Worm (Caenorhabditis elegans) whole organism, L1 larva: ENCODE measurements around the gene cest-31.

Source experiments
- C16A3.4 ChIP-seq: fragments of 150-350 bp; optimal IDR thresholded peaks from 2 replicates; lab custom pipeline; 2014; ENCODE audit warnings: missing biosample characterization, missing genetic modification characterization
- Y116A8C.19 ChIP-seq: sonication (generic microtip); optimal IDR thresholded peaks from 2 replicates; lab custom pipeline; 2016; ENCODE audit warnings: missing compliant biosample characterization, missing genetic modification characterization, borderline replicate concordance
- aha-1 ChIP-seq: fragments of 150-350 bp; optimal IDR thresholded peaks from 2 replicates; lab custom pipeline; 2014; ENCODE audit warnings: missing biosample characterization, missing genetic modification characterization
- blmp-1 ChIP-seq: fragments of 150-350 bp; optimal IDR thresholded peaks from 2 replicates; lab custom pipeline; 2014; ENCODE audit warnings: missing biosample characterization, missing genetic modification characterization
- ceh-82 ChIP-seq, 3 experiments: fragments of 150-350 bp in 1 of 3; sonication (generic microtip) in 2 of 3; optimal IDR thresholded peaks; 2 replicates each; lab custom pipeline; 2014 to 2017; ENCODE audit warnings: missing biosample characterization in 3 of 3, missing genetic modification characterization in 3 of 3
- ceh-88 ChIP-seq: fragments of 200-800 bp; sonication (Bioruptor generic); IDR thresholded peaks from 2 replicates; pipeline ENCODE4 v1.3.6; 2022; ENCODE audit warnings: missing genetic modification characterization, missing compliant biosample characterization
- ceh-90 ChIP-seq: sonication (generic microtip); optimal IDR thresholded peaks from 2 replicates; lab custom pipeline; 2016; ENCODE audit warnings: missing genetic modification characterization, missing compliant biosample characterization
- ces-1 ChIP-seq: fragments of 150-350 bp; optimal IDR thresholded peaks from 2 replicates; lab custom pipeline; 2014; ENCODE audit warnings: missing biosample characterization, missing genetic modification reagents, missing genetic modification characterization
- dpl-1 ChIP-seq, 3 experiments: fragments of 150-350 bp in 2 of 3; sonication (generic microtip) in 1 of 3; optimal IDR thresholded peaks; 2 replicates each; lab custom pipeline; 2014 to 2017; ENCODE audit warnings: missing biosample characterization in 3 of 3, missing genetic modification characterization in 3 of 3, missing genetic modification reagents in 3 of 3
- dsc-1 ChIP-seq: sonication (generic microtip); optimal IDR thresholded peaks from 2 replicates; lab custom pipeline; 2016; ENCODE audit warnings: mild to moderate bottlenecking, missing genetic modification characterization, missing compliant biosample characterization
- efl-1 ChIP-seq, 4 experiments: fragments of 150-350 bp; optimal IDR thresholded peaks in 3 of 4; peaks in 1 of 4; 1 replicate in 1 of 4; 2 replicates in 3 of 4; lab custom pipeline; 2014; ENCODE audit warnings: missing biosample characterization in 2 of 4, missing genetic modification characterization in 2 of 4, missing genetic modification reagents in 2 of 4
- efl-3 ChIP-seq: fragments of 200-800 bp; sonication (Bioruptor generic); optimal IDR thresholded peaks from 2 replicates; lab custom pipeline; 2018; ENCODE audit warnings: mild to moderate bottlenecking, missing genetic modification characterization, missing compliant biosample characterization
- egl-13 ChIP-seq: sonication (generic microtip); optimal IDR thresholded peaks from 2 replicates; lab custom pipeline; 2016; ENCODE audit warnings: missing genotype, missing genetic modification reagents, missing genetic modification characterization, missing compliant biosample characterization
- egl-27 ChIP-seq, 2 experiments: fragments of 150-350 bp in 1 of 2; sonication (generic microtip); optimal IDR thresholded peaks; 3 replicates each; lab custom pipeline; 2017 to 2018; ENCODE audit warnings: missing biosample characterization in 2 of 2, missing genetic modification characterization in 2 of 2, missing genetic modification reagents in 2 of 2
- fkh-10 ChIP-seq: sonication (generic microtip); optimal IDR thresholded peaks from 2 replicates; lab custom pipeline; 2017; ENCODE audit warnings: missing biosample characterization, missing genetic modification reagents, missing genetic modification characterization
- fkh-4 ChIP-seq: sonication (generic microtip); optimal IDR thresholded peaks from 2 replicates; lab custom pipeline; 2016; ENCODE audit warnings: missing compliant biosample characterization, missing genetic modification characterization, borderline replicate concordance
- fkh-8 ChIP-seq: sonication (generic microtip); optimal IDR thresholded peaks from 2 replicates; lab custom pipeline; 2016; ENCODE audit warnings: mild to moderate bottlenecking, missing genetic modification characterization, missing compliant biosample characterization
- fos-1 ChIP-seq: fragments of 150-350 bp; optimal IDR thresholded peaks from 2 replicates; lab custom pipeline; 2014; ENCODE audit warnings: missing biosample characterization, missing genetic modification characterization
- isw-1 ChIP-seq: fragments of 200-800 bp; sonication (Bioruptor generic); IDR thresholded peaks from 2 replicates; pipeline ENCODE4 v1.3.6; 2022; ENCODE audit warnings: missing genetic modification characterization, missing compliant biosample characterization
- lin-14 ChIP-seq: fragments of 200-800 bp; sonication (Bioruptor generic); optimal IDR thresholded peaks from 2 replicates; lab custom pipeline; 2018; ENCODE audit warnings: mild to moderate bottlenecking, missing genetic modification characterization, moderate library complexity, missing compliant biosample characterization
- lin-15B ChIP-seq: fragments of 150-350 bp; sonication (generic microtip); optimal IDR thresholded peaks from 3 replicates; lab custom pipeline; 2014; ENCODE audit warnings: missing biosample characterization, missing genetic modification characterization
- lin-35 ChIP-seq, 2 experiments: fragments of 150-350 bp; optimal IDR thresholded peaks; 2 replicates each; lab custom pipeline; 2014; ENCODE audit warnings: missing biosample characterization in 2 of 2, missing genetic modification characterization in 2 of 2, missing genetic modification reagents in 2 of 2
- lin-39 ChIP-seq: fragments of 150-350 bp; optimal IDR thresholded peaks from 2 replicates; lab custom pipeline; 2014; ENCODE audit warnings: missing biosample characterization, missing genetic modification reagents, missing genetic modification characterization
- lir-3 ChIP-seq: sonication (generic microtip); optimal IDR thresholded peaks from 2 replicates; lab custom pipeline; 2016; ENCODE audit warnings: mild to moderate bottlenecking, missing genetic modification characterization, moderate library complexity, missing compliant biosample characterization; ENCODE audit not compliant: poor library complexity
- lsy-2 ChIP-seq, 2 experiments: fragments of 150-350 bp; optimal IDR thresholded peaks; 2 replicates each; lab custom pipeline; 2014; ENCODE audit warnings: missing biosample characterization in 2 of 2, missing genetic modification characterization in 2 of 2
- mdl-1 ChIP-seq, 2 experiments: fragments of 150-350 bp; optimal IDR thresholded peaks; 2 replicates each; lab custom pipeline; 2014 to 2017; ENCODE audit warnings: missing biosample characterization in 2 of 2, missing genetic modification characterization in 2 of 2, inconsistent platforms in 1 of 2
- mef-2 ChIP-seq: fragments of 150-350 bp; optimal IDR thresholded peaks from 2 replicates; lab custom pipeline; 2014; ENCODE audit warnings: missing biosample characterization, missing genetic modification characterization
- mep-1 ChIP-seq: fragments of 150-350 bp; optimal IDR thresholded peaks from 2 replicates; lab custom pipeline; 2014; ENCODE audit warnings: missing biosample characterization, missing genetic modification characterization
- nhr-19 ChIP-seq: fragments of 200-800 bp; sonication (Bioruptor generic); conservative IDR thresholded peaks from 2 replicates; pipeline ENCODE4 v1.3.6; 2022; ENCODE audit warnings: missing genetic modification characterization, missing compliant biosample characterization
- nhr-20 ChIP-seq: sonication (generic microtip); optimal IDR thresholded peaks from 2 replicates; lab custom pipeline; 2016; ENCODE audit warnings: mild to moderate bottlenecking, missing genetic modification characterization, missing compliant biosample characterization
- nhr-28 ChIP-seq: fragments of 150-350 bp; optimal IDR thresholded peaks from 2 replicates; lab custom pipeline; 2014; ENCODE audit warnings: missing biosample characterization, missing genetic modification characterization
- nhr-47 ChIP-seq: sonication (generic microtip); optimal IDR thresholded peaks from 2 replicates; lab custom pipeline; 2016; ENCODE audit warnings: mild to moderate bottlenecking, missing genetic modification characterization, moderate library complexity, missing compliant biosample characterization
- nhr-71 ChIP-seq: sonication (generic microtip); optimal IDR thresholded peaks from 2 replicates; lab custom pipeline; 2016; ENCODE audit warnings: mild to moderate bottlenecking, missing genetic modification characterization, moderate library complexity, missing compliant biosample characterization
- nhr-84 ChIP-seq: sonication (generic microtip); optimal IDR thresholded peaks from 2 replicates; lab custom pipeline; 2017; ENCODE audit warnings: missing biosample characterization, missing genetic modification characterization
- pax-3 ChIP-seq: fragments of 200-800 bp; sonication (Bioruptor generic); optimal IDR thresholded peaks from 2 replicates; lab custom pipeline; 2018; ENCODE audit warnings: mild to moderate bottlenecking, missing genetic modification characterization, moderate library complexity, missing compliant biosample characterization
- pqm-1 ChIP-seq: sonication (generic microtip); optimal IDR thresholded peaks from 3 replicates; lab custom pipeline; 2017; ENCODE audit warnings: missing biosample characterization, missing genetic modification characterization
- rnt-1 ChIP-seq: sonication (generic microtip); optimal IDR thresholded peaks from 2 replicates; lab custom pipeline; 2016; ENCODE audit warnings: mild to moderate bottlenecking, missing genetic modification characterization, moderate library complexity, missing compliant biosample characterization
- skn-1 ChIP-seq: fragments of 150-350 bp; optimal IDR thresholded peaks from 2 replicates; lab custom pipeline; 2014; ENCODE audit warnings: missing biosample characterization, missing genetic modification characterization
- snpc-4 ChIP-seq: fragments of 150-350 bp; optimal IDR thresholded peaks from 2 replicates; lab custom pipeline; 2014; ENCODE audit warnings: missing biosample characterization, missing genetic modification characterization
- snu-23 ChIP-seq: sonication (generic microtip); optimal IDR thresholded peaks from 2 replicates; lab custom pipeline; 2016; ENCODE audit warnings: missing genetic modification characterization, missing compliant biosample characterization
- sptf-1 ChIP-seq: fragments of 150-350 bp; optimal IDR thresholded peaks from 2 replicates; lab custom pipeline; 2014; ENCODE audit warnings: missing biosample characterization, missing genetic modification characterization
- sup-37 ChIP-seq: fragments of 200-800 bp; sonication (Bioruptor generic); optimal IDR thresholded peaks from 2 replicates; lab custom pipeline; 2018; ENCODE audit warnings: mild to moderate bottlenecking, missing genetic modification characterization, missing compliant biosample characterization
- swsn-7 ChIP-seq: sonication (generic microtip); optimal IDR thresholded peaks from 2 replicates; lab custom pipeline; 2016; ENCODE audit warnings: missing genetic modification characterization, missing compliant biosample characterization
- tbx-2 ChIP-seq: sonication (generic microtip); optimal IDR thresholded peaks from 2 replicates; lab custom pipeline; 2016; ENCODE audit warnings: missing genetic modification characterization, missing compliant biosample characterization
- unc-86 ChIP-seq: sonication (generic microtip); optimal IDR thresholded peaks from 2 replicates; lab custom pipeline; 2016; ENCODE audit warnings: missing genetic modification characterization, missing compliant biosample characterization
- unc-98 ChIP-seq: fragments of 200-800 bp; sonication (Bioruptor generic); IDR thresholded peaks from 2 replicates; pipeline ENCODE4 v1.3.6; 2022; ENCODE audit warnings: missing genetic modification characterization, missing compliant biosample characterization
- xbp-1 ChIP-seq: sonication (generic microtip); optimal IDR thresholded peaks from 2 replicates; lab custom pipeline; 2016; ENCODE audit warnings: missing genetic modification characterization, missing compliant biosample characterization
- ztf-11 ChIP-seq, 2 experiments: sonication (generic microtip); optimal IDR thresholded peaks; 2 replicates each; lab custom pipeline; 2016 to 2017; ENCODE audit warnings: missing genetic modification characterization in 2 of 2, missing biosample characterization in 1 of 2, missing compliant biosample characterization in 1 of 2
- ztf-4 ChIP-seq: fragments of 150-350 bp; optimal IDR thresholded peaks from 2 replicates; lab custom pipeline; 2014; ENCODE audit warnings: missing biosample characterization, missing genetic modification characterization

The cest-31 gene

DNA sequence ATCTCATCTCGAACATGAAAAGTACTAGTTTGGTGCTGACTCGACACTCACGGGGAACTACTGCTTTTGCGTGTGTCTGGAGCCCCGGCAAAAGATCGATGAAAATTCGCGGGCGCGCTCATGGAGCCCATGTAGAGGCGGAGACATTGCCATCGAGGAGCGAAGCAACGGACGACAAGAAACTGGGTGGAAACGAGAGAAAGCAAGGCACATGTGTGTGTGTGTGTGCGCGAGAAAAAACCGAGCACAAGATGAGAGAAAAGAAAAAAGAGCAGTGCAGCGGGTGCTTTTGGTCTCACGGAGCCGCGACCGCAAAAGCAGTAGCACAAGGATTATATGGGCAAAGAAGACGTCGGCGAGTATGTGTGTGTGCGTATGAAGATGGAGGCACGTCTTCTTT is 15.3 kb upstream of the cest-31 start:
- TF ChIP-seq efl-1 (optimal IDR thresholded peaks at IDR 0.05; lab: Kevin White, UChicago) (peak in 1 of 2 experiments; percentile 30), efl-1 (GFP tag; optimal IDR thresholded peaks at IDR 0.05 in 1 of 2; lab: Kevin White, UChicago) (peak in 1 of 2 experiments; percentile 3), lin-35 (GFP tag; optimal IDR thresholded peaks at IDR 0.05; lab: Kevin White, UChicago) (peak in 1 of 2 experiments; percentile 35), nhr-19 (GFP tag; lab: Robert Waterston, UW) (peak; percentile 26), lir-3 (tag; lab: Kevin White, UChicago) (no peak), nhr-47 (tag; lab: Kevin White, UChicago) (peak; percentile 63), ceh-82 (tag; optimal IDR thresholded peaks at IDR 0.05; lab: Kevin White, UChicago) (peak; percentile 72 to 99 (median 91)), fkh-10 (GFP tag; lab: Kevin White, UChicago) (peak; percentile 72), rnt-1 (peak; percentile 26), skn-1 (tag; lab: Kevin White, UChicago) (no peak), snpc-4 (tag; lab: Kevin White, UChicago) (peak; percentile 46), nhr-20 (tag; lab: Kevin White, UChicago) (peak; percentile 8), lin-14 (GFP tag; lab: Kevin White, UChicago) (peak; percentile 84), pax-3 (tag; lab: Kevin White, UChicago) (peak; percentile 22), lin-39 (no peak), snu-23 (GFP tag; lab: Kevin White, UChicago) (peak; percentile 43), fkh-8 (tag; lab: Kevin White, UChicago) (peak; percentile 82), lin-15B (no peak), dsc-1 (tag; lab: Kevin White, UChicago) (peak; percentile 48), sup-37 (GFP tag; lab: Kevin White, UChicago) (no peak), unc-98 (no peak), lsy-2 (tag; optimal IDR thresholded peaks at IDR 0.05; lab: Kevin White, UChicago) (peak in 1 of 2 experiments; percentile 51), sptf-1 (tag; lab: Kevin White, UChicago) (no peak), Y116A8C.19 (tag; lab: Kevin White, UChicago) (no peak), aha-1 (no peak), ceh-88 (GFP tag; lab: Robert Waterston, UW) (no peak), isw-1 (GFP tag; lab: Robert Waterston, UW) (peak; percentile 36), mep-1 (tag; lab: Kevin White, UChicago) (peak; percentile 23), ztf-4 (tag; lab: Kevin White, UChicago) (no peak), pqm-1 (no peak), mef-2 (tag; lab: Kevin White, UChicago) (no peak), swsn-7 (tag; lab: Kevin White, UChicago) (peak; percentile 35), fos-1 (tag; lab: Kevin White, UChicago) (peak; percentile 30), unc-86 (tag; lab: Kevin White, UChicago) (peak; percentile 57), ztf-11 (tag; optimal IDR thresholded peaks at IDR 0.05; lab: Kevin White, UChicago) (peak in 1 of 2 experiments; percentile 25), mdl-1 (tag; optimal IDR thresholded peaks at IDR 0.05; lab: Kevin White, UChicago) (peak in 1 of 2 experiments; percentile 46), tbx-2 (tag; lab: Kevin White, UChicago) (peak; percentile 53), dpl-1 (GFP tag; optimal IDR thresholded peaks at IDR 0.05; lab: Kevin White, UChicago) (peak in 1 of 3 experiments; percentile 41), egl-13 (tag; lab: Kevin White, UChicago) (peak; percentile 58), nhr-71 (peak; percentile 41), xbp-1 (tag; lab: Kevin White, UChicago) (peak; percentile 35)

ce11 chrV:6659533-6659932 is 14.5 kb upstream of the cest-31 start:
- TF ChIP-seq C16A3.4 (tag; lab: Kevin White, UChicago) (no peak), isw-1 (GFP tag; lab: Robert Waterston, UW) (no peak), nhr-28 (no peak), ceh-90 (tag; lab: Kevin White, UChicago) (no peak), lir-3 (tag; lab: Kevin White, UChicago) (no peak), egl-27 (tag; optimal IDR thresholded peaks at IDR 0.05; lab: Kevin White, UChicago) (no peak), blmp-1 (no peak), unc-86 (tag; lab: Kevin White, UChicago) (no peak), skn-1 (tag; lab: Kevin White, UChicago) (no peak), nhr-84 (tag; lab: Kevin White, UChicago) (no peak), ces-1 (GFP tag; lab: Kevin White, UChicago) (no peak), snpc-4 (tag; lab: Kevin White, UChicago) (no peak), ceh-82 (tag; optimal IDR thresholded peaks at IDR 0.05; lab: Kevin White, UChicago) (no peak), fkh-4 (tag; lab: Kevin White, UChicago) (no peak), lin-39 (no peak), efl-3 (GFP tag; lab: Kevin White, UChicago) (no peak)
